Worm (Caenorhabditis elegans): ENCODE data around the gene sri-37.

sri-37 gene

ce11 chrII:2629270-2629669 lies at the start of gene sri-37:
sri-37 (plus strand) TSS chrII:2629570.
- no peak for TF ChIP-seq him-1 (tag; optimal IDR thresholded peaks at IDR 0.05)
- no peak for TF ChIP-seq Y79H2A.3 (GFP tag; conservative IDR thresholded peaks at IDR 0.05)
- TF ChIP-seq efl-1 (GFP tag; optimal IDR thresholded peaks at IDR 0.05): no peak
- no peak for TF ChIP-seq egl-18 (GFP tag; IDR thresholded peaks at IDR 0.05)
- TF ChIP-seq tlf-1 (GFP tag; optimal IDR thresholded peaks at IDR 0.05): no peak

ce11 chrII:2583044-2583443 lies 46.3 kb upstream of the sri-37 start, which contains the start of gene sri-74:
sri-74 (minus strand) TSS chrII:2583144.
- TF ChIP-seq snpc-1.3 (tag; optimal IDR thresholded peaks at IDR 0.05; ENCODE audit: insufficient read depth) (no peak), egl-44 (GFP tag; IDR thresholded peaks at IDR 0.05) (no peak), nfya-2 (GFP tag; IDR thresholded peaks at IDR 0.05) (no peak), B0035.1 (tag; optimal IDR thresholded peaks at IDR 0.05) (no peak), ekl-4 (GFP tag; IDR thresholded peaks at IDR 0.05) (no peak), lin-26 (GFP tag; IDR thresholded peaks at IDR 0.05) (no peak), lsy-27 (tag; optimal IDR thresholded peaks at IDR 0.05; ENCODE audit: borderline replicate concordance, insufficient read depth) (no peak), rpc-1 (optimal IDR thresholded peaks at IDR 0.05) (no peak), rpc-1 (tag; optimal IDR thresholded peaks at IDR 0.05) (no peak), cebp-2 (GFP tag; IDR thresholded peaks at IDR 0.05) (no peak), hlh-26 (GFP tag; conservative IDR thresholded peaks at IDR 0.05) (no peak), ztf-6 (GFP tag; IDR thresholded peaks at IDR 0.05) (no peak), lsl-1 (GFP tag; optimal IDR thresholded peaks at IDR 0.05) (no peak), Y53F4B.3 (GFP tag; IDR thresholded peaks at IDR 0.05) (no peak), efl-1 (GFP tag; optimal IDR thresholded peaks at IDR 0.05) (no peak), F10E7.11 (tag; optimal IDR thresholded peaks at IDR 0.05) (no peak), rcor-1 (GFP tag; IDR thresholded peaks at IDR 0.05) (no peak)

- TF ChIP-seq dpff-1 (tag; optimal IDR thresholded peaks at IDR 0.05): no peak
- TF ChIP-seq tbx-9 (tag; optimal IDR thresholded peaks at IDR 0.05; ENCODE audit: borderline replicate concordance): no peak
- TF ChIP-seq hsf-1 (GFP tag; IDR thresholded peaks at IDR 0.05): no peak
- no peak for TF ChIP-seq ceh-79 (tag; optimal IDR thresholded peaks at IDR 0.05)
- no peak for TF ChIP-seq egl-44 (GFP tag; IDR thresholded peaks at IDR 0.05)
- TF ChIP-seq madf-8 (GFP tag; conservative IDR thresholded peaks at IDR 0.05): no peak
- TF ChIP-seq hlh-26 (GFP tag; conservative IDR thresholded peaks at IDR 0.05): no peak
- TF ChIP-seq lin-40 (tag; optimal IDR thresholded peaks at IDR 0.05): no peak
- TF ChIP-seq snpc-1.1 (tag; optimal IDR thresholded peaks at IDR 0.05; ENCODE audit: insufficient read depth): no peak
- TF ChIP-seq bed-2 (GFP tag; IDR thresholded peaks at IDR 0.05): no peak
- no peak for TF ChIP-seq F57A8.1 (GFP tag; optimal IDR thresholded peaks at IDR 0.05)
- no peak for TF ChIP-seq mcd-1 (GFP tag; IDR thresholded peaks at IDR 0.05)
- TF ChIP-seq nhr-90 (tag; optimal IDR thresholded peaks at IDR 0.05): no peak
- TF ChIP-seq F39B2.1 (GFP tag; IDR thresholded peaks at IDR 0.05): no peak
- no peak for TF ChIP-seq B0336.3 (GFP tag; IDR thresholded peaks at IDR 0.05)
- TF ChIP-seq madf-3 (GFP tag; IDR thresholded peaks at IDR 0.05): no peak
- no peak for TF ChIP-seq D2030.7 (GFP tag; IDR thresholded peaks at IDR 0.05)
- TF ChIP-seq atf-7 (tag; optimal IDR thresholded peaks at IDR 0.05): no peak
- no peak for TF ChIP-seq cebp-2 (GFP tag; IDR thresholded peaks at IDR 0.05)
- no peak for TF ChIP-seq xnd-1 (tag; optimal IDR thresholded peaks at IDR 0.05)
Observed at ce11 chrII:2585493-2585892, 43.9 kb upstream of the sri-37 start, which contains the start of gene sri-36. sri-36 (minus strand) TSS chrII:2585593.

Data from whole organism, young adult.